Fruit fly (Drosophila melanogaster) whole organism, adult: ENCODE data around the gene CG12069.

ENCODE experiments used
- CG11617 ChIP-seq: fragments of 200-800 bp; sonication (Bioruptor generic); optimal IDR thresholded peaks from 2 replicates; lab custom pipeline; 2017; ENCODE audit warnings: mild to moderate bottlenecking, missing biosample characterization, missing genetic modification reagents, missing genetic modification characterization
- CG12768 ChIP-seq: fragments of 200-800 bp; sonication (Bioruptor generic); optimal IDR thresholded peaks from 2 replicates; lab custom pipeline; 2017; ENCODE audit warnings: missing biosample characterization, missing genetic modification characterization, mild to moderate bottlenecking, moderate library complexity, missing genetic modification reagents
- CG14711 ChIP-seq: fragments of 200-800 bp; sonication (Bioruptor generic); optimal IDR thresholded peaks from 2 replicates; lab custom pipeline; 2018; ENCODE audit warnings: missing biosample characterization, mild to moderate bottlenecking, missing genetic modification characterization, moderate library complexity
- CG1620 ChIP-seq: fragments of 200-800 bp; sonication (Bioruptor generic); optimal IDR thresholded peaks from 2 replicates; lab custom pipeline; 2016; ENCODE audit warnings: missing biosample characterization, missing genetic modification characterization
- CG33017 ChIP-seq: fragments of 200-800 bp; sonication (Bioruptor generic); optimal IDR thresholded peaks from 2 replicates; lab custom pipeline; 2018; ENCODE audit warnings: missing biosample characterization, mild to moderate bottlenecking, missing genetic modification characterization, moderate library complexity
- CG7101 ChIP-seq: fragments of 200-800 bp; sonication (Bioruptor generic); optimal IDR thresholded peaks from 2 replicates; lab custom pipeline; 2018; ENCODE audit warnings: missing biosample characterization, mild to moderate bottlenecking, missing genetic modification characterization, moderate library complexity
- Clk ChIP-seq: fragments of 200-800 bp; sonication (Bioruptor generic); optimal IDR thresholded peaks from 2 replicates; lab custom pipeline; 2017; ENCODE audit warnings: missing biosample characterization, missing genetic modification characterization
- Crg-1 ChIP-seq: fragments of 200-800 bp; sonication (Bioruptor generic); optimal IDR thresholded peaks from 2 replicates; lab custom pipeline; 2016; ENCODE audit warnings: missing biosample characterization, missing genetic modification characterization
- Mnt ChIP-seq: fragments of 200-800 bp; sonication (Bioruptor generic); optimal IDR thresholded peaks from 2 replicates; lab custom pipeline; 2016; ENCODE audit warnings: missing biosample characterization, mild to moderate bottlenecking, missing genetic modification characterization
- cic ChIP-seq: fragments of 200-800 bp; sonication (Bioruptor generic); optimal IDR thresholded peaks from 2 replicates; lab custom pipeline; 2017; ENCODE audit warnings: missing biosample characterization, mild to moderate bottlenecking, missing genetic modification characterization, moderate library complexity
- kay ChIP-seq: fragments of 200-800 bp; sonication (Bioruptor generic); peaks from one replicate; lab custom pipeline; 2016; ENCODE audit warnings: missing biosample characterization, missing genetic modification characterization, borderline replicate concordance
- ovo ChIP-seq: fragments of 200-800 bp; sonication (Bioruptor generic); optimal IDR thresholded peaks from 2 replicates; lab custom pipeline; 2016; ENCODE audit warnings: missing biosample characterization, missing genetic modification characterization
- tj ChIP-seq: fragments of 200-800 bp; sonication (Bioruptor generic); optimal IDR thresholded peaks from 3 replicates; lab custom pipeline; 2017; ENCODE audit warnings: missing biosample characterization, mild to moderate bottlenecking, missing genetic modification characterization, moderate library complexity
- toe ChIP-seq: fragments of 200-800 bp; sonication (Bioruptor generic); optimal IDR thresholded peaks from 2 replicates; lab custom pipeline; 2016; ENCODE audit warnings: missing biosample characterization, missing genetic modification characterization

DNA sequence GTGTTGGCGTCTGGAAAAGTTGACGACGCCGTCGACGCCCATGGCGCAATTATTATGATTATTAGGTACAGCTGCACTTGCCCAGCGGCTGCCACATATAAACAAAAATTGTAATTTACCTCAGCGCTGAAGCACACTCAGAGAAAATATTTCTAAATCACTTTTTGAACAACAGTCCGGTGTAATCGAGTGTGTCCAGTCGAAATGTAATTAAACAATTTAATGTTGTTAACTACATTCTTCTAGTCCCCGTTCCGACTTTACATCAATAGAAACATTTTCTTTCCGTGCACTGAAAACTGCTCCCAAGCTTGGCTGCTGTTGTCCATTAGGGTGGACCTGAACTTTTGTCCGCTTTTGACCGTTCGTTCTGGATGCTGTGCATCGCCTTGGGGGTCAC lies 33.7 kb upstream of the CG12069 start:
- TF ChIP-seq CG1620 (no peak), CG12768 (GFP tag; lab: Kevin White, UChicago) (no peak), kay (GFP tag; lab: Kevin White, UChicago) (no peak), CG33017 (no peak), ovo (no peak), tj (GFP tag; lab: Kevin White, UChicago) (no peak), CG7101 (tag; lab: Kevin White, UChicago) (no peak), toe (GFP tag; lab: Kevin White, UChicago) (no peak), Clk (GFP tag; lab: Kevin White, UChicago) (no peak), CG11617 (no peak), Mnt (GFP tag; lab: Kevin White, UChicago) (no peak), cic (GFP tag; lab: Kevin White, UChicago) (no peak), CG14711 (tag; lab: Kevin White, UChicago) (no peak), Crg-1 (GFP tag; lab: Kevin White, UChicago) (no peak)
